Fruit fly (Drosophila melanogaster): ENCODE data around the gene daw.

daw gene

dm6 chr2L:2830341-2830800 lies 25.3 kb downstream of the daw start (continued):
- TF ChIP-seq Bteb2 (GFP tag; optimal IDR thresholded peaks at IDR 0.05) (peak; percentile 66), BtbVII (GFP tag; optimal IDR thresholded peaks at IDR 0.05) (peak; percentile 88), gro (GFP tag; optimal IDR thresholded peaks at IDR 0.05) (no peak), dimm (GFP tag; IDR thresholded peaks at IDR 0.05) (no peak), Ssrp (tag; optimal IDR thresholded peaks at IDR 0.05) (peak; percentile 92), CG8290 (GFP tag; optimal IDR thresholded peaks at IDR 0.05) (peak; percentile 67), CG8290 (tag; optimal IDR thresholded peaks at IDR 0.05) (peak in 1 of 2 experiments; percentile 40), Max (GFP tag; optimal IDR thresholded peaks at IDR 0.05) (peak; percentile 86), dysf (GFP tag; IDR thresholded peaks at IDR 0.05) (peak; percentile 85), danr (GFP tag; IDR thresholded peaks at IDR 0.05) (peak; percentile 78), CG8089 (GFP tag; optimal IDR thresholded peaks at IDR 0.05) (no peak), sens (GFP tag) (peak; percentile 96), psq (GFP tag; optimal IDR thresholded peaks at IDR 0.05) (no peak), CG16813 (GFP tag; IDR thresholded peaks at IDR 0.05; ENCODE audit: partially characterized antibody) (no peak), odd (GFP tag; optimal IDR thresholded peaks at IDR 0.05) (peak; percentile 93), CG4360 (GFP tag; IDR thresholded peaks at IDR 0.05) (no peak), ttk (GFP tag; IDR thresholded peaks at IDR 0.05) (peak; percentile 57; the same call in 1 of the 2 replicates), CG10267 (tag; optimal IDR thresholded peaks at IDR 0.05) (peak; percentile 88), CG15073 (GFP tag; optimal IDR thresholded peaks at IDR 0.05) (no peak), CG10366 (GFP tag; IDR thresholded peaks at IDR 0.05) (peak; percentile 72), Oli (tag; optimal IDR thresholded peaks at IDR 0.05) (peak; percentile 94), PHDP (tag; optimal IDR thresholded peaks at IDR 0.05) (peak; percentile 85), Nf-YA (GFP tag; IDR thresholded peaks at IDR 0.05) (peak; percentile 47), stwl (tag; optimal IDR thresholded peaks at IDR 0.05) (no peak), CG9437 (GFP tag; optimal IDR thresholded peaks at IDR 0.05) (peak; percentile 88), CG10321 (GFP tag; IDR thresholded peaks at IDR 0.05) (peak; percentile 31; the same call in 1 of the 2 replicates), D (optimal IDR thresholded peaks at IDR 0.05) (no peak), D (GFP tag; optimal IDR thresholded peaks at IDR 0.05) (peak; percentile 93), Gsc (GFP tag; IDR thresholded peaks at IDR 0.05) (no peak), CG14014 (GFP tag; IDR thresholded peaks at IDR 0.05) (peak; percentile 61), CG1529 (GFP tag; optimal IDR thresholded peaks at IDR 0.05) (peak; percentile 91), ems (GFP tag; optimal IDR thresholded peaks at IDR 0.05) (peak; percentile 77), YL-1 (GFP tag; optimal IDR thresholded peaks at IDR 0.05) (peak; percentile 60), Atf6 (GFP tag; IDR thresholded peaks at IDR 0.05) (peak; percentile 79), Lpt (GFP tag; optimal IDR thresholded peaks at IDR 0.05) (no peak), Usf (GFP tag; optimal IDR thresholded peaks at IDR 0.05) (peak; percentile 86), NC2β (GFP tag; optimal IDR thresholded peaks at IDR 0.05) (peak; percentile 42), aop (GFP tag; IDR thresholded peaks at IDR 0.05) (no peak), CG15479 (GFP tag; optimal IDR thresholded peaks at IDR 0.05) (no peak), jing (GFP tag; optimal IDR thresholded peaks at IDR 0.05) (peak; percentile 63), CG14667 (GFP tag; IDR thresholded peaks at IDR 0.05) (peak; percentile 57; the same call in 1 of the 2 replicates), CG12104 (GFP tag; optimal IDR thresholded peaks at IDR 0.05) (peak; percentile 91), CG34224 (GFP tag; IDR thresholded peaks at IDR 0.05; ENCODE audit: partially characterized antibody) (no peak), Nf-YC (tag; optimal IDR thresholded peaks at IDR 0.05) (peak; percentile 82), tll (GFP tag; optimal IDR thresholded peaks at IDR 0.05) (no peak), CG6765 (GFP tag; optimal IDR thresholded peaks at IDR 0.05) (peak; percentile 87), abd-A (tag; optimal IDR thresholded peaks at IDR 0.05) (no peak), Aef1 (GFP tag; IDR thresholded peaks at IDR 0.05) (peak; percentile 56; the same call in 2 of the 3 replicates), CG18011 (GFP tag; optimal IDR thresholded peaks at IDR 0.05) (peak; percentile 53), ranshi (GFP tag; IDR thresholded peaks at IDR 0.05) (peak; percentile 42; the same call in 1 of the 2 replicates), chinmo (GFP tag; IDR thresholded peaks at IDR 0.05; ENCODE audit: partially characterized antibody) (no peak), Bdp1 (GFP tag; optimal IDR thresholded peaks at IDR 0.05) (peak; percentile 38)

All from whole organism, embryonic.